Fruit fly (Drosophila melanogaster): Measurements from ENCODE around the gene Spindly.

Gene Spindly

DNA sequence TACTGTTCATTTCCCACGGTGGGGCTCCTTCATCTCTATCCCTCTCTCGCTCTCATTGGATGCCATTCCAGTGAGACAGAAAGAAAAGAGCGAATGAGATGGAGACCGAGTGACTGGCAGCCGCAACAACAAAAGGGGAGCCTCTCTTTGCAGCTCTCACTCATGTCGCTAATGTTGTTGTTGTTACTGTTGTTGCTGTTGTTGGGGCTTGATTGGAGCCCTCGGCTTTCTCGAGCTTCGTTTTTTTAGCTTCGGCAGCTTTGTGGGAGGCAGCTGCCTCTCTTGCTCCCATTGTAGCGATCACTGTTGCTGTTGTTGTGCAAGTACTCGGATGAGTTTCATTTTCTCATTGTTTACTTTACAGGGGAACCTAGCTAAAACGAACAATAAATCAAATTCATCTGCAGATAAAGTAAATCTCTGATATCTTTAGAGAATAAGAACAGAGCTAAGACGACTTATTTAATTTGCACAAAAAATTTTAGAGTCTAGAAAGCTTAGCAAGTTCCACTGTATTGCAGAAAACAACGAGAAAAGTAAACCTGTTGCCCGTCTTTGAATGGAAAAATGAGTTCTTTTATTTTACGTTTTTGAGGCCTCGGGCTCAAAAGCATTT is 4.2 kb upstream of the Spindly start (continued):
- peak; percentile 27 for TF ChIP-seq CG6813 (GFP tag; optimal IDR thresholded peaks at IDR 0.05)
- peak; percentile 64 for TF ChIP-seq CG30403 (GFP tag; optimal IDR thresholded peaks at IDR 0.05)
- peak; percentile 85 for TF ChIP-seq Drgx (GFP tag; IDR thresholded peaks at IDR 0.05)
- TF ChIP-seq Sin3A (optimal IDR thresholded peaks at IDR 0.05): no peak
- TF ChIP-seq Dip3 (GFP tag; optimal IDR thresholded peaks at IDR 0.05): peak; percentile 5
- TF ChIP-seq CG15011 (GFP tag; optimal IDR thresholded peaks at IDR 0.05): no peak
- TF ChIP-seq az2 (GFP tag; optimal IDR thresholded peaks at IDR 0.05): peak; percentile 60
- TF ChIP-seq slou (GFP tag; optimal IDR thresholded peaks at IDR 0.05): no peak
- TF ChIP-seq sug (tag; optimal IDR thresholded peaks at IDR 0.05): no peak
- TF ChIP-seq C15 (GFP tag; IDR thresholded peaks at IDR 0.05): no peak
- no peak for TF ChIP-seq CG3838 (GFP tag; optimal IDR thresholded peaks at IDR 0.05)
- no peak for TF ChIP-seq Neu2 (GFP tag; optimal IDR thresholded peaks at IDR 0.05; ENCODE audit: borderline replicate concordance)
- peak; percentile 90 for TF ChIP-seq CG4360 (GFP tag; IDR thresholded peaks at IDR 0.05)
- no peak for TF ChIP-seq CG17612 (GFP tag; IDR thresholded peaks at IDR 0.05)
- TF ChIP-seq Kr (GFP tag; optimal IDR thresholded peaks at IDR 0.05): no peak
- no peak for TF ChIP-seq ash1 (GFP tag; optimal IDR thresholded peaks at IDR 0.05)
- TF ChIP-seq ap (GFP tag; IDR thresholded peaks at IDR 0.05): peak; percentile 38; the same call in 1 of the 2 replicates
- no peak for TF ChIP-seq Hmr (GFP tag; optimal IDR thresholded peaks at IDR 0.05)
- no peak for TF ChIP-seq Bdp1 (GFP tag; optimal IDR thresholded peaks at IDR 0.05)
- TF ChIP-seq CG17359 (tag; optimal IDR thresholded peaks at IDR 0.05): peak; percentile 64
- TF ChIP-seq CG17912 (GFP tag; optimal IDR thresholded peaks at IDR 0.05): no peak
- peak; percentile 71 for TF ChIP-seq fd96Cb (tag; optimal IDR thresholded peaks at IDR 0.05)
- TF ChIP-seq D19B (GFP tag; optimal IDR thresholded peaks at IDR 0.05): no peak
- TF ChIP-seq Chrac-16 (GFP tag; optimal IDR thresholded peaks at IDR 0.05): peak; percentile 50
- no peak for TF ChIP-seq CG4617 (GFP tag; optimal IDR thresholded peaks at IDR 0.05; ENCODE audit: borderline replicate concordance)
- peak; percentile 23 for TF ChIP-seq eyg (GFP tag; optimal IDR thresholded peaks at IDR 0.05)
- TF ChIP-seq Sox100B (GFP tag; optimal IDR thresholded peaks at IDR 0.05): peak; percentile 51
- no peak for TF ChIP-seq odd (GFP tag; optimal IDR thresholded peaks at IDR 0.05)
- TF ChIP-seq Adf1 (GFP tag; IDR thresholded peaks at IDR 0.05): no peak
- peak; percentile 7 for TF ChIP-seq CG3407 (GFP tag; optimal IDR thresholded peaks at IDR 0.05)
- no peak for TF ChIP-seq Doc2 (GFP tag; IDR thresholded peaks at IDR 0.05)
- TF ChIP-seq CG16813 (GFP tag; IDR thresholded peaks at IDR 0.05; ENCODE audit: partially characterized antibody): no peak
- no peak for TF ChIP-seq Lhr (GFP tag; optimal IDR thresholded peaks at IDR 0.05)
- TF ChIP-seq E2f2 (GFP tag; IDR thresholded peaks at IDR 0.05): no peak; the same call in 1 of the 2 replicates
- peak; percentile 75 for TF ChIP-seq CG11504 (tag; optimal IDR thresholded peaks at IDR 0.05)
- TF ChIP-seq pan (optimal IDR thresholded peaks at IDR 0.05): no peak
- peak in 1 of 2 experiments; percentile 58 for TF ChIP-seq pan (GFP tag; optimal IDR thresholded peaks at IDR 0.05 in 1 of 2, IDR thresholded peaks at IDR 0.05 in 1 of 2)
- no peak for TF ChIP-seq CG8765 (GFP tag; IDR thresholded peaks at IDR 0.05)
- TF ChIP-seq CG1024 (GFP tag; IDR thresholded peaks at IDR 0.05): peak; percentile 59
- peak; percentile 87 for TF ChIP-seq Nf-YC (tag; optimal IDR thresholded peaks at IDR 0.05)
- TF ChIP-seq CG7963 (GFP tag; IDR thresholded peaks at IDR 0.05; ENCODE audit: partially characterized antibody): no peak
- TF ChIP-seq nerfin-2 (GFP tag; IDR thresholded peaks at IDR 0.05; ENCODE audit: partially characterized antibody): no peak
- peak; percentile 62 for TF ChIP-seq Rfx (GFP tag; IDR thresholded peaks at IDR 0.05)
- TF ChIP-seq CG17328 (GFP tag; IDR thresholded peaks at IDR 0.05): peak; percentile 65; the same call in 1 of the 2 replicates
- peak; percentile 66 for TF ChIP-seq lmd (GFP tag; IDR thresholded peaks at IDR 0.05)
- TF ChIP-seq CG3163 (GFP tag; optimal IDR thresholded peaks at IDR 0.05): no peak
- no peak for TF ChIP-seq CG6854 (GFP tag; optimal IDR thresholded peaks at IDR 0.05)
- TF ChIP-seq chm (GFP tag; IDR thresholded peaks at IDR 0.05): no peak; the same call in 1 of the 2 replicates
- peak; percentile 71 for TF ChIP-seq Ptx1 (GFP tag; IDR thresholded peaks at IDR 0.05)
- TF ChIP-seq hbn (GFP tag; IDR thresholded peaks at IDR 0.05; ENCODE audit: partially characterized antibody): no peak
- no peak for TF ChIP-seq btn (GFP tag; optimal IDR thresholded peaks at IDR 0.05)

Data from whole organism, embryonic.